Fruit fly (Drosophila melanogaster): ENCODE data around the gene alpha-Man-IIb.
A peak's percentile ranks its signal among the peaks of the same experiment; 100 is the strongest.

Gene alpha-Man-IIb

dm6 chr3R:15794258-15794727 is 9.8 kb upstream of the alpha-Man-IIb start (continued):
- TF ChIP-seq CG6163 (GFP tag; IDR thresholded peaks at IDR 0.05), result peak; percentile 51; the same call in 1 of the 3 replicates
- no peak for TF ChIP-seq dac (GFP tag; optimal IDR thresholded peaks at IDR 0.05)

- TF ChIP-seq dac (GFP tag; optimal IDR thresholded peaks at IDR 0.05) (no peak), CG4318 (GFP tag; optimal IDR thresholded peaks at IDR 0.05) (no peak), vri (GFP tag; optimal IDR thresholded peaks at IDR 0.05) (no peak), Eip78C (GFP tag) (peak; percentile 10), eg (GFP tag; IDR thresholded peaks at IDR 0.05) (no peak)
These were observed 2.0 kb upstream of the alpha-Man-IIb start, which contains the start of gene CG9593 for dm6 chr3R:15802006-15802405. CG9593 (plus strand) TSS chr3R:15802275.

dm6 chr3R:15804678-15805077 is 630 bp downstream of the alpha-Man-IIb start:
- no peak for TF ChIP-seq fkh (GFP tag; optimal IDR thresholded peaks at IDR 0.05)
- no peak for TF ChIP-seq Blimp-1 (GFP tag; optimal IDR thresholded peaks at IDR 0.05)
- peak; percentile 96 for TF ChIP-seq dsx (GFP tag; optimal IDR thresholded peaks at IDR 0.05; ENCODE audit: poor library complexity, severe bottlenecking)

- 0 out of 2 replicates have a peak, but pooled peaks have one; percentile 26 for TF ChIP-seq CG15336 (GFP tag; IDR thresholded peaks at IDR 0.05)
- TF ChIP-seq CG32006 (GFP tag; optimal IDR thresholded peaks at IDR 0.05), result peak; percentile 75
- TF ChIP-seq Hr39 (GFP tag; optimal IDR thresholded peaks at IDR 0.05), result peak; percentile 5
- TF ChIP-seq lz (GFP tag; optimal IDR thresholded peaks at IDR 0.05), result peak; percentile 26
- peak; percentile 86 for TF ChIP-seq Eip78C (GFP tag)
- TF ChIP-seq salr (GFP tag; optimal IDR thresholded peaks at IDR 0.05), result peak in 1 of 2 experiments; percentile 34
- TF ChIP-seq Hr38 (GFP tag; optimal IDR thresholded peaks at IDR 0.05), result no peak
- peak; percentile 2 for TF ChIP-seq Lpt (GFP tag; optimal IDR thresholded peaks at IDR 0.05)
- TF ChIP-seq achi (GFP tag; optimal IDR thresholded peaks at IDR 0.05), result peak; percentile 3
- TF ChIP-seq CG8119 (GFP tag; IDR thresholded peaks at IDR 0.05), result peak; percentile 36; the same call in 2 of the 3 replicates
- no peak for TF ChIP-seq CG11294 (GFP tag; IDR thresholded peaks at IDR 0.05)
- TF ChIP-seq svp (GFP tag), result peak; percentile 68
- peak; percentile 40 for TF ChIP-seq Met (GFP tag; optimal IDR thresholded peaks at IDR 0.05)
- no peak for TF ChIP-seq pdm3 (GFP tag; optimal IDR thresholded peaks at IDR 0.05)
- no peak for TF ChIP-seq CG3919 (GFP tag; optimal IDR thresholded peaks at IDR 0.05)
- TF ChIP-seq Eip93F (GFP tag; optimal IDR thresholded peaks at IDR 0.05), result no peak
- TF ChIP-seq Hr4 (GFP tag; optimal IDR thresholded peaks at IDR 0.05), result peak; percentile 47
- peak; percentile 45 for TF ChIP-seq topi (GFP tag; optimal IDR thresholded peaks at IDR 0.05)
- TF ChIP-seq spab (GFP tag; optimal IDR thresholded peaks at IDR 0.05), result no peak
- peak; percentile 45 for TF ChIP-seq esn (GFP tag; optimal IDR thresholded peaks at IDR 0.05)
- TF ChIP-seq CG7368 (GFP tag; optimal IDR thresholded peaks at IDR 0.05), result no peak
These were observed 2.3 kb downstream of the alpha-Man-IIb start for dm6 chr3R:15806341-15806740.

dm6 chr3R:15807306-15807705 is 3.3 kb downstream of the alpha-Man-IIb start:
- TF ChIP-seq CG1621 (tag; optimal IDR thresholded peaks at IDR 0.05) (peak; percentile 69), CG11762 (GFP tag; optimal IDR thresholded peaks at IDR 0.05; ENCODE audit: insufficient read depth) (no peak), CG8632 (GFP tag; optimal IDR thresholded peaks at IDR 0.05) (no peak), Hr39 (GFP tag; optimal IDR thresholded peaks at IDR 0.05) (no peak), pdm3 (GFP tag; optimal IDR thresholded peaks at IDR 0.05) (peak; percentile 1), CG4318 (GFP tag; optimal IDR thresholded peaks at IDR 0.05) (no peak), Eip93F (GFP tag; optimal IDR thresholded peaks at IDR 0.05) (no peak), Eip75B (GFP tag; optimal IDR thresholded peaks at IDR 0.05) (no peak), Gug (GFP tag; IDR thresholded peaks at IDR 0.05) (no peak), lz (GFP tag; optimal IDR thresholded peaks at IDR 0.05) (no peak), Met (GFP tag; optimal IDR thresholded peaks at IDR 0.05) (no peak), CG8119 (GFP tag; IDR thresholded peaks at IDR 0.05) (no peak), CG10631 (GFP tag; optimal IDR thresholded peaks at IDR 0.05) (no peak), ss (GFP tag; optimal IDR thresholded peaks at IDR 0.05) (no peak), CG6854 (GFP tag; optimal IDR thresholded peaks at IDR 0.05) (peak; percentile 39), net (GFP tag; optimal IDR thresholded peaks at IDR 0.05) (peak; percentile 11), spab (GFP tag; optimal IDR thresholded peaks at IDR 0.05) (no peak), Hr4 (GFP tag; optimal IDR thresholded peaks at IDR 0.05) (no peak), acj6 (GFP tag; optimal IDR thresholded peaks at IDR 0.05) (no peak), salr (GFP tag; optimal IDR thresholded peaks at IDR 0.05) (no peak), Sox102F (GFP tag; optimal IDR thresholded peaks at IDR 0.05) (no peak), dsx (GFP tag; optimal IDR thresholded peaks at IDR 0.05; ENCODE audit: poor library complexity, severe bottlenecking) (peak; percentile 94), CG8319 (GFP tag; optimal IDR thresholded peaks at IDR 0.05) (no peak), CG6276 (GFP tag; optimal IDR thresholded peaks at IDR 0.05) (no peak), Blimp-1 (GFP tag; optimal IDR thresholded peaks at IDR 0.05) (no peak), CG11902 (GFP tag; optimal IDR thresholded peaks at IDR 0.05) (no peak), CG15336 (GFP tag; IDR thresholded peaks at IDR 0.05) (no peak), CG7368 (GFP tag; optimal IDR thresholded peaks at IDR 0.05) (no peak)
